Fruit fly (Drosophila melanogaster): ENCODE measurements around the gene Cpr65Ax2.

Cpr65Ax2 gene

DNA sequence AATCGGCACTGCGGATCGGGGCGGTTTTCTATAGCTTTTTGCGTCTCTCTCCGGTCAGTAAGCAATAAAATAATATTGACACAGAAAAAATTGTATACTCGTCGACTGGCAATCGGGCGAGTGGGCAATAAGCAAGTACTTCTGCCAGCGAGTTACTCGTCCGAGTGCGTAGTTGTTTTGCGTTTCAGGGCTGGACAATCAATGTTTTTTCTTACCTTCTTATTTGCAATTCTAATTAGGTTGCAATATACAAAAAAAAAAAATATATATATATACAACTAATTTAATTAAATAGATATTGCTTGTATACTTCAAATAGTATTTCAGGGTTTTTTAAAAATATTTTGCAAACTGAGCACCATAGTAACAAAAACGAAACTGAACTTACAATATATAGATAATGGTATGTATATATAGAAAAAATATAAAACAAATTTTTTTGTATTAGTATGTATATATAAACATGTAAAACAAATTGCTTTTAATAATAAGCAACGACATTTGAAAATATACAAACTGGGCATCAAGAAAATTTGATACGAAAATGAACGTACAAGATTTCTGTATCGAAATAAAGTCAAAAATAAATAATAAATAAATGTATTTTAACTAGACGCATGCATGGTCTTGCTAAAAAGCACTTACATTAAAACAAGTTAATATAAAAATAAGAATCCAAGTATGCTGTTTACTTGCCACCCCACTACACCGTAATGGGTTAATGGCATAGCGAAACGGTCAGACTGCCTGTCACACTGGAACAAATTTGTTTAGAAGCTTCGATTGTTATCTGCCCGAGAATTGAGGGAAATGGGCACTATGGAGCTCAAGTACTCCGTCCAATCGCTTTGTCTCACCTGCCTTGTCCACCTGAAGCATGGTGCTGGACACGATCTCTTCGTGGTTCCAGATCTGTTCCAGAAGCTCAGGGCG, 38.6 kb upstream of the Cpr65Ax2 start, which contains the start of the genes D19A and CG7386:
Gene D19A (minus strand): TSS at position 129 of the 933 bp plus-strand sequence.
Gene CG7386 (plus strand): TSS at position 751 of the 933 bp plus-strand sequence.
- TF ChIP-seq CG32264 (GFP tag; optimal IDR thresholded peaks at IDR 0.05) = no peak
- TF ChIP-seq CrebA (GFP tag; optimal IDR thresholded peaks at IDR 0.05; ENCODE audit: borderline replicate concordance) = no peak
- TF ChIP-seq usp (GFP tag; optimal IDR thresholded peaks at IDR 0.05) = no peak
- TF ChIP-seq Mio (GFP tag; optimal IDR thresholded peaks at IDR 0.05) = no peak
- no peak for TF ChIP-seq Rel (GFP tag; optimal IDR thresholded peaks at IDR 0.05)
- peak; percentile 24 for TF ChIP-seq Rel (tag; optimal IDR thresholded peaks at IDR 0.05)
- TF ChIP-seq CG9705 (GFP tag; optimal IDR thresholded peaks at IDR 0.05) = peak; percentile 45
- TF ChIP-seq Dfd (GFP tag; optimal IDR thresholded peaks at IDR 0.05) = no peak
- no peak for TF ChIP-seq jim (GFP tag; optimal IDR thresholded peaks at IDR 0.05)
- no peak for TF ChIP-seq sage (GFP tag; optimal IDR thresholded peaks at IDR 0.05)
- peak in 1 of 2 experiments; percentile 70 for TF ChIP-seq foxo (GFP tag; optimal IDR thresholded peaks at IDR 0.05)
- TF ChIP-seq dmrt93B (GFP tag; optimal IDR thresholded peaks at IDR 0.05) = no peak
- TF ChIP-seq ey (GFP tag; optimal IDR thresholded peaks at IDR 0.05) = peak; percentile 47
- TF ChIP-seq N (GFP tag; optimal IDR thresholded peaks at IDR 0.05) = no peak
- TF ChIP-seq GATAd (GFP tag; optimal IDR thresholded peaks at IDR 0.05) = no peak
- peak; percentile 96 for TF ChIP-seq Vsx2 (GFP tag; optimal IDR thresholded peaks at IDR 0.05; ENCODE audit: partially characterized antibody)
- peak; percentile 24 for TF ChIP-seq fru (GFP tag; optimal IDR thresholded peaks at IDR 0.05)
- no peak for TF ChIP-seq tai (GFP tag; optimal IDR thresholded peaks at IDR 0.05)
- TF ChIP-seq dsf (GFP tag; optimal IDR thresholded peaks at IDR 0.05; ENCODE audit: borderline replicate concordance) = no peak
- TF ChIP-seq dl (GFP tag; optimal IDR thresholded peaks at IDR 0.05; ENCODE audit: insufficient read depth in 1 of 2, partially characterized antibody in 2 of 2) = peak in 1 of 2 experiments; percentile 28
- no peak for TF ChIP-seq Hr78 (GFP tag; optimal IDR thresholded peaks at IDR 0.05)
- TF ChIP-seq woc (GFP tag; optimal IDR thresholded peaks at IDR 0.05) = peak; percentile 79
- peak; percentile 91 for TF ChIP-seq Hr83 (GFP tag; optimal IDR thresholded peaks at IDR 0.05; ENCODE audit: poor library complexity, severe bottlenecking)
- TF ChIP-seq OdsH (GFP tag; optimal IDR thresholded peaks at IDR 0.05) = peak; percentile 28
- TF ChIP-seq rgr (GFP tag; optimal IDR thresholded peaks at IDR 0.05) = peak; percentile 59
- TF ChIP-seq HLH106 (tag; optimal IDR thresholded peaks at IDR 0.05) = peak; percentile 39
- TF ChIP-seq pan (optimal IDR thresholded peaks at IDR 0.05) = no peak
- peak; percentile 55 for TF ChIP-seq psq (GFP tag; optimal IDR thresholded peaks at IDR 0.05)
- TF ChIP-seq h (GFP tag; optimal IDR thresholded peaks at IDR 0.05) = peak; percentile 58
- TF ChIP-seq lola (GFP tag; optimal IDR thresholded peaks at IDR 0.05) = no peak
- peak; percentile 30 for TF ChIP-seq Myc (optimal IDR thresholded peaks at IDR 0.05)
- TF ChIP-seq br (GFP tag; optimal IDR thresholded peaks at IDR 0.05) = peak; percentile 51
- TF ChIP-seq brk (GFP tag; optimal IDR thresholded peaks at IDR 0.05) = no peak
- no peak for TF ChIP-seq Jra (GFP tag; optimal IDR thresholded peaks at IDR 0.05)
- peak; percentile 65 for TF ChIP-seq sv (GFP tag; optimal IDR thresholded peaks at IDR 0.05)
- TF ChIP-seq Dif (GFP tag; optimal IDR thresholded peaks at IDR 0.05; ENCODE audit: partially characterized antibody) = peak; percentile 91
- TF ChIP-seq Sp1 (GFP tag; optimal IDR thresholded peaks at IDR 0.05) = peak; percentile 65
- TF ChIP-seq Hnf4 (GFP tag; optimal IDR thresholded peaks at IDR 0.05) = peak; percentile 66
- no peak for TF ChIP-seq Abd-B (GFP tag; optimal IDR thresholded peaks at IDR 0.05)

DNA sequence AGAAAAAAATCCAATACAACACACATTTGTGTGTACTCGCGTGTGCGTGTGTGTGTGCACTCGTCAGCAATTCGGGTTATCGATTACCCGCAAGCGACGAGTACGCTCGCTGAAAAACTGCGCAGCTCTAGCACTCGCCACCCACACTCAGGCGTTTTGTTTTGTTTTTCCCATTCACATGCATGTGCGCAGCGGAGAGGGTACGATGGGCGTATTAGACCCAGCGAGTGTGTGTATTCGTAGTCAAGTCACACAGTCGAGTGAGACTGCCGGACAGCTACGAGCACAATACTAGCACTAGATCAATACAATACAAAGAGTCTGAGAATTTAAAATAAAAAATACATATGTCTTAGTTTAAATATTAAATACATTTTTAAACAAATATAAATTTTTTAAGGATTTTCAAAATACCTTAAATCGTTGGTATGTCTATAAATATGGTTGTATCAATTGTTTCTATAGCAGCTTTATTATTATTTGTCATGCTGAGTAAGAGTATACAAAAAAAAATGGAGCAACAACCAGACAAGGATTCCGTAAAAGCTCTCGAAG, 34.3 kb upstream of the Cpr65Ax2 start, which contains the start of the genes D19B and CG43293:
Gene D19B (minus strand): TSS at position 37 of the 555 bp plus-strand sequence.
Gene CG43293 (plus strand): TSS at position 306 of the 555 bp plus-strand sequence.
- no peak for TF ChIP-seq brk (GFP tag; optimal IDR thresholded peaks at IDR 0.05)
- TF ChIP-seq Hnf4 (GFP tag; optimal IDR thresholded peaks at IDR 0.05) = no peak
- TF ChIP-seq Myc (optimal IDR thresholded peaks at IDR 0.05) = peak; percentile 78
- TF ChIP-seq Jra (GFP tag; optimal IDR thresholded peaks at IDR 0.05) = no peak
- no peak for TF ChIP-seq usp (GFP tag; optimal IDR thresholded peaks at IDR 0.05)
- TF ChIP-seq Hr78 (GFP tag; optimal IDR thresholded peaks at IDR 0.05) = no peak
- no peak for TF ChIP-seq Dfd (GFP tag; optimal IDR thresholded peaks at IDR 0.05)
- no peak for TF ChIP-seq Rel (GFP tag; optimal IDR thresholded peaks at IDR 0.05)
- TF ChIP-seq Rel (tag; optimal IDR thresholded peaks at IDR 0.05) = peak; percentile 92
- peak; percentile 52 for TF ChIP-seq CG9705 (GFP tag; optimal IDR thresholded peaks at IDR 0.05)
- peak; percentile 99 for TF ChIP-seq Hr83 (GFP tag; optimal IDR thresholded peaks at IDR 0.05; ENCODE audit: poor library complexity, severe bottlenecking)
- TF ChIP-seq CG32264 (GFP tag; optimal IDR thresholded peaks at IDR 0.05) = peak; percentile 54
- no peak for TF ChIP-seq Abd-B (GFP tag; optimal IDR thresholded peaks at IDR 0.05)
- peak; percentile 79 for TF ChIP-seq sv (GFP tag; optimal IDR thresholded peaks at IDR 0.05)
- no peak for TF ChIP-seq tai (GFP tag; optimal IDR thresholded peaks at IDR 0.05)
- no peak for TF ChIP-seq N (GFP tag; optimal IDR thresholded peaks at IDR 0.05)
- TF ChIP-seq rgr (GFP tag; optimal IDR thresholded peaks at IDR 0.05) = peak; percentile 93
- peak; percentile 77 for TF ChIP-seq HLH106 (tag; optimal IDR thresholded peaks at IDR 0.05)
- no peak for TF ChIP-seq sage (GFP tag; optimal IDR thresholded peaks at IDR 0.05)
- peak; percentile 60 for TF ChIP-seq Dif (GFP tag; optimal IDR thresholded peaks at IDR 0.05; ENCODE audit: partially characterized antibody)
- TF ChIP-seq Mio (GFP tag; optimal IDR thresholded peaks at IDR 0.05) = peak; percentile 3
- peak; percentile 85 for TF ChIP-seq psq (GFP tag; optimal IDR thresholded peaks at IDR 0.05)
- no peak for TF ChIP-seq pan (optimal IDR thresholded peaks at IDR 0.05)
- peak; percentile 82 for TF ChIP-seq br (GFP tag; optimal IDR thresholded peaks at IDR 0.05)
- no peak for TF ChIP-seq lola (GFP tag; optimal IDR thresholded peaks at IDR 0.05)
- TF ChIP-seq jim (GFP tag; optimal IDR thresholded peaks at IDR 0.05) = peak; percentile 96
- no peak for TF ChIP-seq CrebA (GFP tag; optimal IDR thresholded peaks at IDR 0.05; ENCODE audit: borderline replicate concordance)
- peak; percentile 91 for TF ChIP-seq woc (GFP tag; optimal IDR thresholded peaks at IDR 0.05)
- TF ChIP-seq foxo (GFP tag; optimal IDR thresholded peaks at IDR 0.05) = peak in 1 of 2 experiments; percentile 91
- TF ChIP-seq fru (GFP tag; optimal IDR thresholded peaks at IDR 0.05) = peak; percentile 80
- TF ChIP-seq ey (GFP tag; optimal IDR thresholded peaks at IDR 0.05) = peak; percentile 80
- TF ChIP-seq h (GFP tag; optimal IDR thresholded peaks at IDR 0.05) = peak; percentile 87
- peak; percentile 81 for TF ChIP-seq OdsH (GFP tag; optimal IDR thresholded peaks at IDR 0.05)
- TF ChIP-seq dsf (GFP tag; optimal IDR thresholded peaks at IDR 0.05; ENCODE audit: borderline replicate concordance) = no peak
- peak; percentile 47 for TF ChIP-seq dmrt93B (GFP tag; optimal IDR thresholded peaks at IDR 0.05)
- TF ChIP-seq Sp1 (GFP tag; optimal IDR thresholded peaks at IDR 0.05) = peak; percentile 74
- no peak for TF ChIP-seq dl (GFP tag; optimal IDR thresholded peaks at IDR 0.05; ENCODE audit: insufficient read depth in 1 of 2, partially characterized antibody in 2 of 2)
